Worm (Caenorhabditis elegans): Measurements from ENCODE around the gene ttr-48.

Gene ttr-48

DNA sequence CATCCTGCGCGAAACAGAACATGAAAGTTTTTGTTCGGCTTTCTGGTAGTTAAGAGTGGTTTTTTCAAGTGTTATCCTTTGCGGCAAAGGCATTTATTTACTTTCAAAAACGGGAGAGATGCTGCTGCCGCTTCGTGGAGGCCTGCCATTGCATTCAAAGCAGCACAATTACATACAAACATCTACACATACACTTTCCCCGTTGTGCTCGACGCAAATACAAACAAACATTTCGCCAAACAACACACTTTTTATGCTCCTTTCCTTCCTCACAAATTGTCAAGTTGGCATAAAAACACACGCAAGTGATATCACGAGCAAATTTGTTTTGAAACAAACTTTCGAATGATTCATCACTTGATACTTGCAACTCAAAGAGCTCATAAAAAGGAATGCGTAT, 16.1 kb downstream of the ttr-48 start:
- TF ChIP-seq sdz-38 (tag; optimal IDR thresholded peaks at IDR 0.05) (no peak), ztf-6 (GFP tag; IDR thresholded peaks at IDR 0.05) (no peak), nhr-27 (tag; optimal IDR thresholded peaks at IDR 0.05) (no peak), ceh-91 (GFP tag; IDR thresholded peaks at IDR 0.05) (no peak), madf-8 (GFP tag; conservative IDR thresholded peaks at IDR 0.05) (no peak), F52B5.7 (tag; optimal IDR thresholded peaks at IDR 0.05) (no peak), B0019.2 (GFP tag; conservative IDR thresholded peaks at IDR 0.05) (no peak), C06A6.2 (GFP tag; conservative IDR thresholded peaks at IDR 0.05) (no peak), nfya-1 (tag; optimal IDR thresholded peaks at IDR 0.05; ENCODE audit: borderline replicate concordance, insufficient read depth) (no peak), let-607 (tag; optimal IDR thresholded peaks at IDR 0.05) (no peak), ekl-4 (GFP tag; IDR thresholded peaks at IDR 0.05) (no peak), tlf-1 (GFP tag; optimal IDR thresholded peaks at IDR 0.05) (no peak), C17E4.6 (GFP tag; IDR thresholded peaks at IDR 0.05) (no peak), lag-1 (GFP tag; IDR thresholded peaks at IDR 0.05) (no peak), egl-44 (GFP tag; IDR thresholded peaks at IDR 0.05) (no peak), ama-1 (optimal IDR thresholded peaks at IDR 0.05) (no peak), ama-1 (GFP tag; optimal IDR thresholded peaks at IDR 0.05) (no peak), F39B2.1 (GFP tag; IDR thresholded peaks at IDR 0.05) (no peak), akir-1 (GFP tag; optimal IDR thresholded peaks at IDR 0.05) (no peak)

DNA sequence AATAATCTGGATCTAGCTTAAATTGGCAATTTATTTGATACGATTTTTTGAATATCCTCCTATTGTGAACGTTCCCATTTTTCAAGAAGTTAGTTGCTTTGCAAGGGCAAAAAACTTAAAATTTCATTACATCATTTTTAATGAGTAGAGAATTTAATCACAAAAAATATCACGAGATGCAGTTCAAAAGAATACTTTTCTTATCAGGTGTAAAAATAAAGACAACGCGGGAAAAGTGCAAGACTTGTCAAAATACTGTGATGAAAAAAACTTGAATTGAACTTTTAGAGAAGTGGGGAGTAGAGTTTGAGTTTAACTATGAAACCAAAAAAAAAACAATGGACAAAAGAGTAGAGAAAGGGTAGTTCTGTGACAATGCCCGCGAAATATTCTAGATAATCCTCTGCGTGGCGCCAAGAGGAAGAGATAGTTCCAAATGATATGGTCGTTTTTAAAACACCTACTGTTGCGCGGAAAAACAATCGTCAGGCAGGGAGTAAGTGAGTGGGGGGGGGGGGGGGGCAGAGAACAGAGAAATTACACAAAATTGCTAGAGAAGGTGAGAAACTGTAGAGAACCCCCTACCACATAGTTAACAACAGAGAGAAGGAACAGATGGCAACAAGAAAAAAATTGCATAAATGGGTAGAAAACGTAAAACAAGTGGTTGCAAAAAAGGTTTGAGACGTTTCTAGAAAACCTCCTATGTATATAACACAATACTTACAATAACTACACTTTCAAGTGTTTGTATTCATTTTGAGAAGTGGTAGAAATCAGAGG, 17.1 kb downstream of the ttr-48 start:
- TF ChIP-seq tbp1 (GFP tag; optimal IDR thresholded peaks at IDR 0.05), result no peak
- peak; percentile 52 for TF ChIP-seq nhr-80 (tag; optimal IDR thresholded peaks at IDR 0.05)
- TF ChIP-seq hlh-12 (tag; optimal IDR thresholded peaks at IDR 0.05), result no peak

DNA sequence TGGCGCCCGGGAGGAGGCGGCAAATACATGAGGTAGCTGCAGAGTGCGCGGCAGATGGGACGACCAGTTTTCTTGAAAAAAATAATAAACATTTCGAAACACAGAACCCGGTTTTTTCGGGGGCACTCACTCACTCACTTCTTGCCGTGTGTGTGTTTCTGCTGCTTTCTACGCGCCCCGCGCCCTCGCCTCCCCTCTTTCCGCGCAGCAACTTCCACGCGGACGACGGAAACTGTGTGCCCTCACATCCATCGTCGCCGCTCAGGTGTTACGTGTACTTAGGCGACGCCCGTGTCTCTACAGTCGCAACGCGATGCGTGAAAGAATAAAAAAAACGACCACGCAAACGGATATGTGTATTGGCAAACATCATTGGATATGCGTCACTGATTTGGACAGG, 17.8 kb downstream of the ttr-48 start:
- TF ChIP-seq ztf-28 (GFP tag; IDR thresholded peaks at IDR 0.05), result 0 out of 2 replicates have a peak, but pooled peaks have one; percentile 37
- TF ChIP-seq zfh-2 (GFP tag; conservative IDR thresholded peaks at IDR 0.05), result peak; percentile 81
- TF ChIP-seq B0019.2 (GFP tag; conservative IDR thresholded peaks at IDR 0.05), result no peak

DNA sequence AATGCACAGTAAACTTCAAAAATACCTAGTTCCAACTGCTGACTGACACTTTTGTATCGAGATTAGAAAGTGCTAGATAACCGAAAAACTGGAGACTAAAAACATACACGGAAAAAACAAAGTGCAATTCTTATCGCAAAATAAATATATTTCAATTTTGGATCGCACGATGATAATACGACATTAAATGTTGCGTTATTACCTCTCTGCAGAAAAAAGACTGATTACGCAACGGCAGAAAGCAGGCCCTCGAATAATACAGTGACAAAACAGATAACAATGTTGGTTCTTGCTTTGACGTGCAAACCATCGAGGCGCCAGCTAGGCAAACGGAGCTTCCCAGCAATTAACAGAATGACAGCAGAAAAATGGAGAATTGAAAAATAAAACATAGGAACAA, 18.4 kb downstream of the ttr-48 start:
- TF ChIP-seq unc-130 (GFP tag; optimal IDR thresholded peaks at IDR 0.05), result no peak
- TF ChIP-seq snpc-4 (GFP tag; optimal IDR thresholded peaks at IDR 0.05), result no peak
- peak in 1 of 4 experiments; percentile 14 for TF ChIP-seq snpc-4 (tag; optimal IDR thresholded peaks at IDR 0.05)
- TF ChIP-seq K11D2.4 (GFP tag; IDR thresholded peaks at IDR 0.05), result no peak
- TF ChIP-seq ets-4 (GFP tag; optimal IDR thresholded peaks at IDR 0.05), result peak; percentile 67
- peak; percentile 97 for TF ChIP-seq nhr-80 (tag; optimal IDR thresholded peaks at IDR 0.05)
- peak in 1 of 3 experiments; percentile 1 for TF ChIP-seq lin-35 (GFP tag; optimal IDR thresholded peaks at IDR 0.05)
- no peak for TF ChIP-seq B0019.2 (GFP tag; conservative IDR thresholded peaks at IDR 0.05)
- peak; percentile 34 for TF ChIP-seq madf-10 (tag; optimal IDR thresholded peaks at IDR 0.05)
- peak; percentile 24 for TF ChIP-seq chd-7 (tag; optimal IDR thresholded peaks at IDR 0.05)
- TF ChIP-seq repo-1 (tag; optimal IDR thresholded peaks at IDR 0.05), result no peak
- TF ChIP-seq madf-8 (GFP tag; conservative IDR thresholded peaks at IDR 0.05), result no peak
- TF ChIP-seq pha-4 (tag; optimal IDR thresholded peaks at IDR 0.05), result peak; percentile 1
- TF ChIP-seq lin-40 (tag; optimal IDR thresholded peaks at IDR 0.05), result peak; percentile 39
- peak; percentile 48 for TF ChIP-seq ZK185.1 (tag; optimal IDR thresholded peaks at IDR 0.05; ENCODE audit: poor library complexity, severe bottlenecking)
- TF ChIP-seq atf-7 (tag; optimal IDR thresholded peaks at IDR 0.05), result peak; percentile 59
- peak; percentile 39 to 79 for TF ChIP-seq let-607 (tag; optimal IDR thresholded peaks at IDR 0.05)
- peak; percentile 32 for TF ChIP-seq unc-62 (GFP tag; optimal IDR thresholded peaks at IDR 0.05)
- no peak for TF ChIP-seq F55B11.4 (tag; optimal IDR thresholded peaks at IDR 0.05; ENCODE audit: borderline replicate concordance, insufficient read depth)
- no peak for TF ChIP-seq C17E4.6 (GFP tag; IDR thresholded peaks at IDR 0.05)
- no peak for TF ChIP-seq nfyb-1 (GFP tag; IDR thresholded peaks at IDR 0.05)
- TF ChIP-seq ztf-22 (GFP tag; optimal IDR thresholded peaks at IDR 0.05), result peak; percentile 68
- no peak for TF ChIP-seq ccch-3 (GFP tag; optimal IDR thresholded peaks at IDR 0.05)
- TF ChIP-seq nhr-27 (tag; optimal IDR thresholded peaks at IDR 0.05), result no peak
